Fruit fly (Drosophila melanogaster): ENCODE measurements around the gene CG32846.

DNA sequence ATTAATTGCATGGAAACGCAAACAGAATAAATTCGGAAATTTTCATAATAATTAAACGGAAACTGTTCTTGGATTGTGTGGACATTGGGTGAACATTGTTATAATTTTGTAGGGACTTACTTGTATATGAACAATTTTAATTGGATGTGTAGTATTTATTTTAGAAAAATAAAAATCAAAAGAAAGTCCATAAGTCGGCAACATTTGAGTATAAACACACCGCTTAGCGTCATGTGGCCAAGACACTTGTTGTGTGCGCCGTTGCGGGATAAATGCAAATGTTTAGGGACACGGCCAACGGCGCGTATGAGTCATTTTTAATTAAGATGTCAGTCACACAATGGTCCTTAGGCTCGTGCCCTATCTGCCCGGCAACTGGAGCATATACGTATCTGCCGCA lies 34.9 kb upstream of the CG32846 start:
- TF ChIP-seq CG8478 (optimal IDR thresholded peaks at IDR 0.05) = no peak
- TF ChIP-seq CTCF (optimal IDR thresholded peaks at IDR 0.05) = no peak

Data from S2 (cell line).